Fruit fly (Drosophila melanogaster) whole organism, prepupa: ENCODE results near the gene CG34125.

Source experiments
- CG10631 ChIP-seq: fragments of 200-800 bp; sonication (Bioruptor generic); optimal IDR thresholded peaks from 2 replicates; lab custom pipeline; 2016; ENCODE audit warnings: missing biosample characterization, missing genetic modification characterization
- CG10669 ChIP-seq: fragments of 200-800 bp; sonication (Bioruptor generic); optimal IDR thresholded peaks from 3 replicates; lab custom pipeline; 2018; ENCODE audit warnings: missing biosample characterization, mild to moderate bottlenecking, missing genetic modification characterization, moderate library complexity
- CG11294 ChIP-seq: fragments of 200-800 bp; sonication (Bioruptor generic); IDR thresholded peaks from 2 replicates; pipeline ENCODE4 v1.3.6; 2022; ENCODE audit warnings: missing biosample characterization, missing genetic modification characterization
- CG15336 ChIP-seq: fragments of 200-800 bp; sonication (Bioruptor generic); IDR thresholded peaks from 2 replicates; pipeline ENCODE4 v1.3.6; 2022; ENCODE audit warnings: missing biosample characterization, missing genetic modification characterization
- CG16779 ChIP-seq: fragments of 200-800 bp; sonication (Bioruptor generic); optimal IDR thresholded peaks from 3 replicates; lab custom pipeline; 2017; ENCODE audit warnings: missing biosample characterization, mild to moderate bottlenecking, missing genetic modification characterization
- CG32006 ChIP-seq: fragments of 200-800 bp; sonication (Bioruptor generic); optimal IDR thresholded peaks from 3 replicates; lab custom pipeline; 2017; ENCODE audit warnings: missing biosample characterization, mild to moderate bottlenecking, missing genetic modification characterization
- CG34406 ChIP-seq: fragments of 200-800 bp; sonication (Bioruptor generic); optimal IDR thresholded peaks from 3 replicates; lab custom pipeline; 2016; ENCODE audit warnings: missing biosample characterization, missing genetic modification characterization
- CG3919 ChIP-seq: fragments of 200-800 bp; sonication (Bioruptor generic); optimal IDR thresholded peaks from 3 replicates; lab custom pipeline; 2016; ENCODE audit warnings: missing biosample characterization, missing genetic modification characterization
- CG4318 ChIP-seq: fragments of 200-800 bp; sonication (Bioruptor generic); optimal IDR thresholded peaks from 3 replicates; lab custom pipeline; 2017; ENCODE audit warnings: missing biosample characterization, mild to moderate bottlenecking, missing genetic modification characterization
- CG6163 ChIP-seq: fragments of 200-800 bp; sonication (Bioruptor generic); IDR thresholded peaks from 3 replicates; pipeline ENCODE4 v1.3.6; 2022; ENCODE audit warnings: missing biosample characterization, missing genetic modification characterization
- CG6276 ChIP-seq: fragments of 200-800 bp; sonication (Bioruptor generic); optimal IDR thresholded peaks from 2 replicates; lab custom pipeline; 2017; ENCODE audit warnings: missing biosample characterization, mild to moderate bottlenecking, missing genetic modification characterization
- CG7368 ChIP-seq: fragments of 200-800 bp; sonication (Bioruptor generic); optimal IDR thresholded peaks from 3 replicates; lab custom pipeline; 2016; ENCODE audit warnings: missing biosample characterization, missing genetic modification characterization
- CG8119 ChIP-seq: fragments of 200-800 bp; sonication (Bioruptor generic); IDR thresholded peaks from 3 replicates; pipeline ENCODE4 v1.3.6; 2022; ENCODE audit warnings: missing biosample characterization, missing genetic modification characterization
- CG8632 ChIP-seq: fragments of 200-800 bp; sonication (Bioruptor generic); optimal IDR thresholded peaks from 3 replicates; lab custom pipeline; 2016; ENCODE audit warnings: missing biosample characterization, missing genetic modification characterization
- Eip78C ChIP-seq: fragments of 200-800 bp; sonication (Bioruptor generic); peaks from one replicate; lab custom pipeline; 2016; ENCODE audit warnings: missing biosample characterization, missing genetic modification characterization
- Eip93F ChIP-seq: fragments of 200-800 bp; sonication (Bioruptor generic); optimal IDR thresholded peaks from 2 replicates; lab custom pipeline; 2016; ENCODE audit warnings: missing biosample characterization, mild to moderate bottlenecking, missing genetic modification characterization
- Ets21C ChIP-seq: fragments of 200-800 bp; sonication (Bioruptor generic); optimal IDR thresholded peaks from 3 replicates; lab custom pipeline; 2016; ENCODE audit warnings: missing biosample characterization, missing genetic modification characterization
- Ets96B ChIP-seq: fragments of 200-800 bp; optimal IDR thresholded peaks from 2 replicates; lab custom pipeline; 2019; ENCODE audit warnings: missing biosample characterization, mild to moderate bottlenecking, missing genetic modification characterization, moderate library complexity
- Gug ChIP-seq: fragments of 200-800 bp; sonication (Bioruptor generic); IDR thresholded peaks from 2 replicates; pipeline ENCODE4 v1.3.6; 2022; ENCODE audit warnings: missing biosample characterization, missing genetic modification characterization
- Hr39 ChIP-seq: fragments of 200-800 bp; sonication (Bioruptor generic); optimal IDR thresholded peaks from 2 replicates; lab custom pipeline; 2016; ENCODE audit warnings: missing biosample characterization, missing genetic modification characterization
- Hr4 ChIP-seq: fragments of 200-800 bp; sonication (Bioruptor generic); optimal IDR thresholded peaks from 3 replicates; lab custom pipeline; 2016; ENCODE audit warnings: missing biosample characterization, missing genetic modification characterization
- Lpt ChIP-seq: fragments of 200-800 bp; sonication (Bioruptor generic); optimal IDR thresholded peaks from 3 replicates; lab custom pipeline; 2016; ENCODE audit warnings: missing biosample characterization, missing genetic modification characterization
- Met ChIP-seq: fragments of 200-800 bp; sonication (Bioruptor generic); optimal IDR thresholded peaks from 3 replicates; lab custom pipeline; 2016; ENCODE audit warnings: missing biosample characterization, missing genetic modification characterization
- OdsH ChIP-seq: fragments of 200-800 bp; sonication (Bioruptor generic); optimal IDR thresholded peaks from 3 replicates; lab custom pipeline; 2016; ENCODE audit warnings: missing biosample characterization, missing genetic modification characterization
- Smox ChIP-seq: fragments of 200-800 bp; sonication (Bioruptor generic); optimal IDR thresholded peaks from 3 replicates; lab custom pipeline; 2016; ENCODE audit warnings: missing biosample characterization, missing genetic modification characterization
- Sox14 ChIP-seq: fragments of 200-800 bp; sonication (Bioruptor generic); optimal IDR thresholded peaks from 3 replicates; lab custom pipeline; 2016; ENCODE audit warnings: missing biosample characterization, missing genetic modification characterization
- Sox15 ChIP-seq: fragments of 200-800 bp; sonication (Bioruptor generic); optimal IDR thresholded peaks from 3 replicates; lab custom pipeline; 2016; ENCODE audit warnings: missing biosample characterization, missing genetic modification characterization
- acj6 ChIP-seq: fragments of 200-800 bp; sonication (Bioruptor generic); optimal IDR thresholded peaks from 3 replicates; lab custom pipeline; 2016; ENCODE audit warnings: missing biosample characterization, missing genetic modification characterization
- cyc ChIP-seq: fragments of 200-800 bp; sonication (Bioruptor generic); optimal IDR thresholded peaks from 3 replicates; lab custom pipeline; 2016; ENCODE audit warnings: missing biosample characterization, missing genetic modification characterization
- dsx ChIP-seq: fragments of 200-800 bp; optimal IDR thresholded peaks from 3 replicates; lab custom pipeline; 2019; ENCODE audit warnings: missing biosample characterization, mild to moderate bottlenecking, missing genetic modification characterization, moderate library complexity; ENCODE audit not compliant: poor library complexity, severe bottlenecking
- eg ChIP-seq: fragments of 200-800 bp; sonication (Bioruptor generic); IDR thresholded peaks from 3 replicates; pipeline ENCODE4 v1.3.6; 2022; ENCODE audit warnings: missing biosample characterization, missing genetic modification characterization
- esn ChIP-seq: fragments of 200-800 bp; sonication (Bioruptor generic); optimal IDR thresholded peaks from 2 replicates; lab custom pipeline; 2016; ENCODE audit warnings: missing biosample characterization, mild to moderate bottlenecking, missing genetic modification characterization, moderate library complexity
- fd85E ChIP-seq: fragments of 200-800 bp; sonication (Bioruptor generic); optimal IDR thresholded peaks from 3 replicates; lab custom pipeline; 2016; ENCODE audit warnings: missing biosample characterization, missing genetic modification characterization
- lz ChIP-seq: fragments of 200-800 bp; sonication (Bioruptor generic); optimal IDR thresholded peaks from 3 replicates; lab custom pipeline; 2016; ENCODE audit warnings: missing biosample characterization, missing genetic modification characterization
- net ChIP-seq: fragments of 200-800 bp; sonication (Bioruptor generic); optimal IDR thresholded peaks from 3 replicates; lab custom pipeline; 2016; ENCODE audit warnings: missing biosample characterization, missing genetic modification characterization
- salr ChIP-seq, 2 experiments: fragments of 200-800 bp; sonication (Bioruptor generic); optimal IDR thresholded peaks; 3 replicates each; lab custom pipeline; 2016 to 2018; ENCODE audit warnings: missing biosample characterization in 2 of 2, missing genetic modification characterization in 2 of 2, mild to moderate bottlenecking in 1 of 2
- spab ChIP-seq: fragments of 200-800 bp; sonication (Bioruptor generic); optimal IDR thresholded peaks from 2 replicates; lab custom pipeline; 2017; ENCODE audit warnings: missing biosample characterization, mild to moderate bottlenecking, missing genetic modification characterization, missing genetic modification reagents
- ss ChIP-seq, 2 experiments: fragments of 200-800 bp; sonication (Bioruptor generic); optimal IDR thresholded peaks; 2 replicates in 1 of 2; 3 replicates in 1 of 2; lab custom pipeline; 2017 to 2018; ENCODE audit warnings: mild to moderate bottlenecking in 2 of 2, missing biosample characterization in 2 of 2, missing genetic modification characterization in 2 of 2, moderate library complexity in 1 of 2
- svp ChIP-seq: fragments of 200-800 bp; sonication (Bioruptor generic); peaks from one replicate; lab custom pipeline; 2016; ENCODE audit warnings: missing biosample characterization, missing genetic modification characterization
- vri ChIP-seq: fragments of 200-800 bp; sonication (Bioruptor generic); optimal IDR thresholded peaks from 3 replicates; lab custom pipeline; 2016; ENCODE audit warnings: missing biosample characterization, mild to moderate bottlenecking, missing genetic modification characterization

CG34125 gene

dm6 chr2L:5000287-5000871 is 34.9 kb downstream of the CG34125 start (continued):
- TF ChIP-seq CG6276 (peak; percentile 62), svp (GFP tag; lab: Kevin White, UChicago) (peak; percentile 92), CG7368 (GFP tag; lab: Kevin White, UChicago) (peak; percentile 73), cyc (peak; percentile 75), CG16779 (peak; percentile 67), CG34406 (GFP tag; lab: Kevin White, UChicago) (peak; percentile 80), Smox (GFP tag; lab: Kevin White, UChicago) (peak; percentile 86), CG3919 (GFP tag; lab: Kevin White, UChicago) (peak; percentile 84), CG6163 (GFP tag; lab: Robert Waterston, UW) (peak; percentile 85), OdsH (peak; percentile 81), CG8632 (peak; percentile 79), fd85E (GFP tag; lab: Kevin White, UChicago) (peak; percentile 60), Hr4 (peak; percentile 73), Ets21C (GFP tag; lab: Kevin White, UChicago) (peak; percentile 80), CG15336 (GFP tag; lab: Robert Waterston, UW) (peak; percentile 87)

dm6 chr2L:5000919-5001581 is 35.6 kb downstream of the CG34125 start:
- TF ChIP-seq Smox (GFP tag; lab: Kevin White, UChicago) (no peak), Gug (GFP tag; lab: Robert Waterston, UW) (peak; percentile 49; the same call in 1 of the 2 replicates), Hr4 (peak; percentile 2), CG6163 (GFP tag; lab: Robert Waterston, UW) (peak; percentile 65), OdsH (peak; percentile 9), eg (peak; percentile 73), CG10669 (no peak), CG11294 (peak; percentile 62), CG15336 (GFP tag; lab: Robert Waterston, UW) (peak; percentile 7; the same call in 1 of the 2 replicates), salr (GFP tag; optimal IDR thresholded peaks at IDR 0.05; lab: Kevin White, UChicago) (peak in 1 of 2 experiments; percentile 23), svp (GFP tag; lab: Kevin White, UChicago) (peak; percentile 2), dsx (GFP tag; lab: Kevin White, UChicago) (peak; percentile 57), Sox15 (GFP tag; lab: Kevin White, UChicago) (no peak)
- TF ChIP-seq, all 60 proteins: peak for 10

dm6 chr2L:5001582-5001929 is 36.1 kb downstream of the CG34125 start:
- TF ChIP-seq vri (GFP tag; lab: Kevin White, UChicago) (peak; percentile 90), esn (no peak)
- TF ChIP-seq, all 60 proteins: peak for 1

DNA sequence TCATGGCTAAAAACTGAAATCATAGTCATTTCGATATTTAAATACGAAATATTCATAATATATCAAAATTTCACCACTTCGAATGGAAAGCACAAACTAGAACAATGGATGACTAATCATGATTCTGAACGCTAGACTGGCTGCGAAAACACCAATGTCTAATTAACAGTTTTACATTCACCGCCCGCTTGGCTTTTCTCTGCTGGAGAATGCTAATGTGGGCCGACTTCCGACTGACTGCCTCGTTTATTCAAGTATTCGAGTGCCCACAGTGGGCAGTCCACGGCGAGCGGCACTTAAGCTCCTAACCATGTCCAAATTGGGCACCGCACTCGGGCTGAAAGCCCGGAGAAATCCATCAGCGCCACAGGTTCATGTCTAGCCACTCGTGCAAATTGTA is 36.6 kb downstream of the CG34125 start:
- TF ChIP-seq CG4318 (GFP tag; lab: Kevin White, UChicago) (no peak), Eip93F (no peak), CG10631 (no peak), Eip78C (GFP tag; lab: Kevin White, UChicago) (peak; percentile 21), svp (GFP tag; lab: Kevin White, UChicago) (peak; percentile 52)

DNA sequence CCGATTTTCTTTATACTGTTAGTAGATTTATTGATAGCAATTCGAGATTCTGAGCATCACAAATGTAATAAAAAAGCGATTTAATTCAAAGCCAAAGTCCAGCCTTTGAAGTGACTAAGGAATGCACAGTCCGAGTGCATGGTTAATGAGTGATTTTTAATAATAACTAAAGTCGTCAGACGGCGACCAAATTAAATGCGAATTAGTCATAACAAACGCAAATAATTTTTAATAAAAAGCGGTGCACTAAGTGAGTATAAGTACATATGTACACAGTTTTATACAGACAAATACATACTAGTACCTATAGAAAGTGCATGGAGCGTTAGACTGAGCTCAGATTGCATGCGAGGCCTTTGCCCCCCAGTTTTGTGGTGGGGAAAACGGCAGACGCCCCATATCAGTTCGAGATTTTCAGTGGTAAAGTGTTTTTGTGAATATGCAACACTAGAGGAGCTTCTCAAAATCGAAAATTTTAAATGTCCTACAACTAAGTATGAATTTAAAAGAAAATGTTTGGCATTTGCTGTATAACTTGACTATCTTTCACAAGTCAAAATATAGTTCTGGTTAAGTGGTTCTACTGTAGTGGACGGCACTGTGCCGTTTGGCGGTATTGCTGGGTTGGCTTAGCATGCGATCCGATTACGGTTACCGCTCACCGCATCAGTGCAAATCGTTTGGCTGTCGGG is 37.4 kb downstream of the CG34125 start:
- no peak for TF ChIP-seq ss (GFP tag; optimal IDR thresholded peaks at IDR 0.05; lab: Kevin White, UChicago)
- peak; percentile 29 for TF ChIP-seq acj6 (GFP tag; lab: Kevin White, UChicago)
- TF ChIP-seq Met (GFP tag; lab: Kevin White, UChicago): peak; percentile 17
- TF ChIP-seq net: peak; percentile 37
- TF ChIP-seq Hr39: peak; percentile 39
- no peak for TF ChIP-seq dsx (GFP tag; lab: Kevin White, UChicago)
- peak; percentile 43 for TF ChIP-seq Lpt (GFP tag; lab: Kevin White, UChicago)
- peak; percentile 13 for TF ChIP-seq Ets96B (tag; lab: Kevin White, UChicago)
- TF ChIP-seq CG3919 (GFP tag; lab: Kevin White, UChicago): peak; percentile 34
- peak; percentile 76 for TF ChIP-seq Eip78C (GFP tag; lab: Kevin White, UChicago)
- TF ChIP-seq CG15336 (GFP tag; lab: Robert Waterston, UW): peak; percentile 82
- peak; percentile 27; the same call in 1 of the 2 replicates for TF ChIP-seq Gug (GFP tag; lab: Robert Waterston, UW)
- no peak for TF ChIP-seq fd85E (GFP tag; lab: Kevin White, UChicago)
- TF ChIP-seq CG32006 (GFP tag; lab: Kevin White, UChicago): peak; percentile 81
- TF ChIP-seq eg: peak; percentile 83
- TF ChIP-seq CG4318 (GFP tag; lab: Kevin White, UChicago): peak; percentile 67
- peak; percentile 82 for TF ChIP-seq CG8119 (GFP tag; lab: Robert Waterston, UW)
- TF ChIP-seq CG11294: peak; percentile 49; the same call in 1 of the 2 replicates
- TF ChIP-seq svp (GFP tag; lab: Kevin White, UChicago): peak; percentile 84
- peak; percentile 42 for TF ChIP-seq lz (GFP tag; lab: Kevin White, UChicago)
- peak; percentile 82 for TF ChIP-seq CG6163 (GFP tag; lab: Robert Waterston, UW)
- peak; percentile 39 for TF ChIP-seq Sox14 (GFP tag; lab: Kevin White, UChicago)
- peak; percentile 54 for TF ChIP-seq OdsH
- no peak for TF ChIP-seq spab (GFP tag; lab: Kevin White, UChicago)
